Fruit fly (Drosophila melanogaster) whole organism, embryonic: Measurements from ENCODE around the gene Trax.

Experiments used
- Ada2b ChIP-seq: fragments of 200-800 bp; sonication (Bioruptor generic); IDR thresholded peaks from 2 replicates; pipeline ENCODE4 v1.3.6; 2022; ENCODE audit warnings: missing biosample characterization, missing genetic modification characterization
- Atf3 ChIP-seq: fragments of 200-800 bp; sonication (Bioruptor generic); optimal IDR thresholded peaks from 3 replicates; lab custom pipeline; 2016; ENCODE audit warnings: missing biosample characterization, missing genetic modification characterization
- CG11085 ChIP-seq: fragments of 200-800 bp; sonication (Bioruptor generic); IDR thresholded peaks from 2 replicates; pipeline ENCODE4 v1.3.6; 2022; ENCODE audit warnings: missing biosample characterization, missing genetic modification characterization
- CG11093 ChIP-seq: fragments of 200-800 bp; sonication (Bioruptor generic); IDR thresholded peaks from 3 replicates; pipeline ENCODE4 v1.3.6; 2022; ENCODE audit warnings: missing biosample characterization, missing genetic modification characterization
- CG11695 ChIP-seq: fragments of 200-800 bp; sonication (Bioruptor generic); IDR thresholded peaks from 3 replicates; pipeline ENCODE4 v1.3.6; 2022; ENCODE audit warnings: missing biosample characterization, missing genetic modification characterization
- CG12071 ChIP-seq: fragments of 200-800 bp; sonication (Bioruptor generic); optimal IDR thresholded peaks from 3 replicates; lab custom pipeline; 2018; ENCODE audit warnings: missing biosample characterization, mild to moderate bottlenecking, missing genetic modification characterization
- CG12104 ChIP-seq: fragments of 200-800 bp; sonication (Bioruptor generic); optimal IDR thresholded peaks from 3 replicates; lab custom pipeline; 2016; ENCODE audit warnings: missing biosample characterization, missing genetic modification characterization
- CG14965 ChIP-seq: fragments of 200-800 bp; sonication (Bioruptor generic); optimal IDR thresholded peaks from 2 replicates; lab custom pipeline; 2016; ENCODE audit warnings: missing biosample characterization, missing genetic modification characterization, borderline replicate concordance
- CG1529 ChIP-seq: fragments of 200-800 bp; sonication (Bioruptor generic); optimal IDR thresholded peaks from 3 replicates; lab custom pipeline; 2018; ENCODE audit warnings: missing biosample characterization, missing genetic modification characterization
- CG15601 ChIP-seq: fragments of 200-800 bp; sonication (Bioruptor generic); optimal IDR thresholded peaks from 3 replicates; lab custom pipeline; 2019; ENCODE audit warnings: missing biosample characterization, mild to moderate bottlenecking, missing genetic modification characterization, moderate library complexity
- CG2199 ChIP-seq: fragments of 200-800 bp; sonication (Bioruptor generic); IDR thresholded peaks from 3 replicates; pipeline ENCODE4 v1.3.6; 2022; ENCODE audit warnings: missing biosample characterization, missing genetic modification characterization
- CG31388 ChIP-seq: fragments of 200-800 bp; sonication (Bioruptor generic); optimal IDR thresholded peaks from 2 replicates; lab custom pipeline; 2016; ENCODE audit warnings: missing biosample characterization, missing genetic modification characterization
- CG3281 ChIP-seq: fragments of 200-800 bp; sonication (Bioruptor generic); optimal IDR thresholded peaks from 3 replicates; lab custom pipeline; 2017; ENCODE audit warnings: missing biosample characterization, mild to moderate bottlenecking, missing genetic modification characterization
- CG43689 ChIP-seq: fragments of 200-800 bp; sonication (Bioruptor generic); IDR thresholded peaks from 2 replicates; pipeline ENCODE4 v1.3.6; 2022; ENCODE audit warnings: missing biosample characterization, missing genetic modification characterization
- CG4707 ChIP-seq: fragments of 200-800 bp; sonication (Bioruptor generic); optimal IDR thresholded peaks from 2 replicates; lab custom pipeline; 2018; ENCODE audit warnings: missing biosample characterization, mild to moderate bottlenecking, missing genetic modification characterization, moderate library complexity
- CG6813 ChIP-seq: fragments of 200-800 bp; sonication (Bioruptor generic); optimal IDR thresholded peaks from 2 replicates; lab custom pipeline; 2017; ENCODE audit warnings: missing biosample characterization, missing genetic modification characterization, mild to moderate bottlenecking, moderate library complexity, missing genetic modification reagents
- CG7372 ChIP-seq: fragments of 200-800 bp; sonication (Bioruptor generic); IDR thresholded peaks from 2 replicates; pipeline ENCODE4 v1.3.6; 2022; ENCODE audit warnings: missing biosample characterization, missing genetic modification characterization
- CG9817 ChIP-seq: fragments of 200-800 bp; sonication (Bioruptor generic); optimal IDR thresholded peaks from 2 replicates; lab custom pipeline; 2018; ENCODE audit warnings: missing biosample characterization, mild to moderate bottlenecking, missing genetic modification characterization, moderate library complexity
- CkIIα-i1 ChIP-seq: fragments of 200-800 bp; sonication (Bioruptor generic); IDR thresholded peaks from 2 replicates; pipeline ENCODE4 v1.3.6; 2022; ENCODE audit warnings: missing biosample characterization, missing genetic modification characterization
- Dbx ChIP-seq: fragments of 200-800 bp; sonication (Bioruptor generic); IDR thresholded peaks from 3 replicates; pipeline ENCODE4 v1.3.6; 2022; ENCODE audit warnings: missing biosample characterization, missing genetic modification characterization
- Elba2 ChIP-seq: fragments of 200-800 bp; sonication (Bioruptor generic); optimal IDR thresholded peaks from 3 replicates; lab custom pipeline; 2016; ENCODE audit warnings: missing biosample characterization, missing genetic modification characterization
- H15 ChIP-seq: fragments of 200-800 bp; sonication (Bioruptor generic); IDR thresholded peaks from 3 replicates; pipeline ENCODE4 v1.3.6; 2022; ENCODE audit warnings: missing biosample characterization, missing genetic modification characterization
- Hand ChIP-seq: fragments of 200-800 bp; sonication (Bioruptor generic); optimal IDR thresholded peaks from 2 replicates; lab custom pipeline; 2017; ENCODE audit warnings: mild to moderate bottlenecking, missing biosample characterization, missing genetic modification reagents, missing genetic modification characterization
- HmgZ ChIP-seq: fragments of 200-800 bp; sonication (Bioruptor generic); optimal IDR thresholded peaks from 2 replicates; lab custom pipeline; 2018; ENCODE audit warnings: missing biosample characterization, mild to moderate bottlenecking, missing genetic modification characterization
- MESR4 ChIP-seq: fragments of 200-800 bp; sonication (Bioruptor generic); optimal IDR thresholded peaks from 2 replicates; lab custom pipeline; 2018; ENCODE audit warnings: missing biosample characterization, mild to moderate bottlenecking, missing genetic modification characterization, moderate library complexity
- MTF-1 ChIP-seq: fragments of 200-800 bp; sonication (Bioruptor generic); optimal IDR thresholded peaks from 2 replicates; lab custom pipeline; 2018; ENCODE audit warnings: missing biosample characterization, mild to moderate bottlenecking, missing genetic modification characterization, borderline replicate concordance
- Neu2 ChIP-seq: fragments of 200-800 bp; sonication (Bioruptor generic); optimal IDR thresholded peaks from 3 replicates; lab custom pipeline; 2016; ENCODE audit warnings: missing biosample characterization, missing genetic modification characterization, borderline replicate concordance
- PHDP ChIP-seq: fragments of 200-800 bp; sonication (Bioruptor generic); optimal IDR thresholded peaks from 3 replicates; lab custom pipeline; 2018; ENCODE audit warnings: missing biosample characterization, mild to moderate bottlenecking, missing genetic modification characterization, moderate library complexity
- Ravus ChIP-seq: fragments of 200-800 bp; sonication (Bioruptor generic); IDR thresholded peaks from 2 replicates; pipeline ENCODE4 v1.3.6; 2022; ENCODE audit warnings: missing biosample characterization, missing genetic modification characterization
- Six4 ChIP-seq: fragments of 200-800 bp; sonication (Bioruptor generic); optimal IDR thresholded peaks from 2 replicates; lab custom pipeline; 2016; ENCODE audit warnings: missing biosample characterization, missing genetic modification characterization
- cad ChIP-seq: fragments of >200 bp; optimal IDR thresholded peaks from 2 replicates; lab custom pipeline; 2017; ENCODE audit warnings: missing biosample characterization, missing genetic modification characterization
- dmrt11E ChIP-seq: fragments of 200-800 bp; sonication (Bioruptor generic); optimal IDR thresholded peaks from 3 replicates; lab custom pipeline; 2018; ENCODE audit warnings: missing biosample characterization, mild to moderate bottlenecking, missing genetic modification characterization, moderate library complexity
- esg ChIP-seq: fragments of 200-800 bp; sonication (Bioruptor generic); conservative IDR thresholded peaks from 2 replicates; pipeline ENCODE4 v1.3.6; 2022; ENCODE audit warnings: missing biosample characterization, missing genetic modification characterization
- gsb ChIP-seq: fragments of 200-800 bp; sonication (Bioruptor generic); IDR thresholded peaks from 2 replicates; pipeline ENCODE4 v1.3.6; 2022; ENCODE audit warnings: missing biosample characterization, missing genetic modification characterization
- h ChIP-seq: fragments of >200 bp; optimal IDR thresholded peaks from 2 replicates; lab custom pipeline; 2017
- ham ChIP-seq: fragments of 200-800 bp; sonication (Bioruptor generic); IDR thresholded peaks from 2 replicates; pipeline ENCODE4 v1.3.6; 2022; ENCODE audit warnings: missing biosample characterization, missing genetic modification characterization
- hth ChIP-seq: fragments of >200 bp; optimal IDR thresholded peaks from 2 replicates; lab custom pipeline; 2017; ENCODE audit warnings: inconsistent platforms
- jing ChIP-seq: fragments of 200-800 bp; sonication (Bioruptor generic); optimal IDR thresholded peaks from 2 replicates; lab custom pipeline; 2018; ENCODE audit warnings: missing biosample characterization, mild to moderate bottlenecking, missing genetic modification characterization
- jumu ChIP-seq: fragments of 200-800 bp; sonication (Bioruptor generic); optimal IDR thresholded peaks from 3 replicates; lab custom pipeline; 2016; ENCODE audit warnings: missing biosample characterization, missing genetic modification characterization
- ken ChIP-seq: fragments of 200-800 bp; sonication (Bioruptor generic); IDR thresholded peaks from 3 replicates; pipeline ENCODE4 v1.3.6; 2022; ENCODE audit warnings: missing biosample characterization, missing genetic modification characterization
- knrl ChIP-seq: fragments of 200-800 bp; sonication (Bioruptor generic); IDR thresholded peaks from 3 replicates; pipeline ENCODE4 v1.3.6; 2022; ENCODE audit warnings: missing biosample characterization, missing genetic modification characterization; ENCODE audit not compliant: partially characterized antibody
- lab ChIP-seq: fragments of 200-800 bp; sonication (Bioruptor generic); optimal IDR thresholded peaks from 3 replicates; lab custom pipeline; 2017; ENCODE audit warnings: missing biosample characterization, missing genetic modification characterization, mild to moderate bottlenecking, moderate library complexity, missing genetic modification reagents
- mirr ChIP-seq: fragments of 200-800 bp; sonication (Bioruptor generic); optimal IDR thresholded peaks from 3 replicates; lab custom pipeline; 2018; ENCODE audit warnings: missing biosample characterization, mild to moderate bottlenecking, missing genetic modification characterization
- otp ChIP-seq: fragments of 200-800 bp; sonication (Bioruptor generic); IDR thresholded peaks from 3 replicates; pipeline ENCODE4, ENCODE4 v1.3.6; 2022; ENCODE audit warnings: missing biosample characterization, missing genetic modification characterization
- p53 ChIP-seq: fragments of 200-800 bp; sonication (Bioruptor generic); optimal IDR thresholded peaks from 2 replicates; lab custom pipeline; 2016; ENCODE audit warnings: missing biosample characterization, missing genetic modification characterization
- peb ChIP-seq: fragments of 200-800 bp; sonication (Bioruptor generic); IDR thresholded peaks from 2 replicates; pipeline ENCODE4 v1.3.6; 2022; ENCODE audit warnings: missing biosample characterization, missing genetic modification characterization
- pfk ChIP-seq: fragments of 200-800 bp; sonication (Bioruptor generic); optimal IDR thresholded peaks from 2 replicates; lab custom pipeline; 2018; ENCODE audit warnings: missing biosample characterization, mild to moderate bottlenecking, missing genetic modification characterization, moderate library complexity
- pzg ChIP-seq: fragments of 200-800 bp; sonication (Bioruptor generic); optimal IDR thresholded peaks from 3 replicates; lab custom pipeline; 2018; ENCODE audit warnings: missing biosample characterization, mild to moderate bottlenecking, missing genetic modification characterization, moderate library complexity
- scrt ChIP-seq: fragments of 200-800 bp; sonication (Bioruptor generic); optimal IDR thresholded peaks from 2 replicates; lab custom pipeline; 2018; ENCODE audit warnings: missing biosample characterization, mild to moderate bottlenecking, missing genetic modification characterization, moderate library complexity
- ttk ChIP-seq: fragments of 200-800 bp; sonication (Bioruptor generic); IDR thresholded peaks from 2 replicates; pipeline ENCODE4 v2.1.2; 2022; ENCODE audit warnings: missing biosample characterization, missing genetic modification characterization
- tup ChIP-seq: fragments of 200-800 bp; sonication (Bioruptor generic); optimal IDR thresholded peaks from 2 replicates; lab custom pipeline; 2016; ENCODE audit warnings: missing biosample characterization, mild to moderate bottlenecking, missing genetic modification characterization, moderate library complexity
- unc-4 ChIP-seq: fragments of 200-800 bp; sonication (Bioruptor generic); IDR thresholded peaks from 2 replicates; pipeline ENCODE4 v1.3.6; 2022; ENCODE audit warnings: missing biosample characterization, missing genetic modification characterization; ENCODE audit not compliant: partially characterized antibody
- vvl ChIP-seq: fragments of 200-800 bp; sonication (Bioruptor generic); IDR thresholded peaks from 2 replicates; pipeline ENCODE4 v1.3.6; 2022; ENCODE audit warnings: missing biosample characterization, missing genetic modification characterization

The Trax gene

DNA sequence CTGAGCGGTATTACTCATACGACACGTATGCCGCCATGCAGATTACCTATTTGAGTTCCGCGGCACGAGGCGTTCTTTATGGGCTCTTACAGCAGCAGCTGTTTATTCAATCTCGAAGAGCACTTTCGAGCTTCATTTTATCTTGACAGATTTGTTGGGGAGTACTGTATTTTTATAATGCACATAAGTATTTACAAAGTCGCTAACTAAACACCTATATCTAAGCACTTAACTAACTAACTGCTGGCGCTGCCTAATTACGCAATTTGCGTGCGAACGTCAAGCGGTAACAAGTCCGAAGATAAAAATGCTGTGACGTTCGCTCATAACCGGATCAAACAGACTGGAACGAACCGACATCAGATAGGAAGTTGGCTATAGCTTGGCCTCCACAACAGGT is 41.2 kb downstream of the Trax start (continued):
- TF ChIP-seq jumu (GFP tag; lab: Kevin White, UChicago), result no peak
- no peak for TF ChIP-seq Hand (GFP tag; lab: Kevin White, UChicago)
- no peak for TF ChIP-seq gsb (GFP tag; lab: Robert Waterston, UW)
- no peak for TF ChIP-seq CG9817
- no peak for TF ChIP-seq ttk (GFP tag; lab: Robert Waterston, UW)
- no peak for TF ChIP-seq pzg
- TF ChIP-seq h (lab: Kevin White, UChicago), result no peak
- 0 out of 2 replicates have a peak, but pooled peaks have one; percentile 28 for TF ChIP-seq Ada2b
- TF ChIP-seq pfk, result no peak
- TF ChIP-seq scrt, result peak; percentile 7
- TF ChIP-seq CG11085 (GFP tag; lab: Robert Waterston, UW), result no peak
- no peak for TF ChIP-seq CG31388 (GFP tag; lab: Kevin White, UChicago)
- TF ChIP-seq tup, result no peak
- peak; percentile 3 for TF ChIP-seq MTF-1 (GFP tag; lab: Kevin White, UChicago)
- TF ChIP-seq Elba2, result no peak
- no peak for TF ChIP-seq MESR4
- no peak for TF ChIP-seq CG4707 (GFP tag; lab: Kevin White, UChicago)
- TF ChIP-seq cad (GFP tag; lab: Kevin White, UChicago), result no peak
- TF ChIP-seq CkIIα-i1, result no peak
- no peak for TF ChIP-seq PHDP (tag; lab: Kevin White, UChicago)
- no peak for TF ChIP-seq Ravus (GFP tag; lab: Robert Waterston, UW)
- no peak for TF ChIP-seq vvl (GFP tag; lab: Robert Waterston, UW)
- TF ChIP-seq unc-4 (GFP tag; lab: Robert Waterston, UW), result no peak
- no peak for TF ChIP-seq HmgZ (tag; lab: Kevin White, UChicago)
- TF ChIP-seq CG14965 (GFP tag; lab: Kevin White, UChicago), result no peak
- no peak for TF ChIP-seq otp (GFP tag; lab: Robert Waterston, UW)
- TF ChIP-seq Atf3 (GFP tag; lab: Kevin White, UChicago), result no peak
- no peak for TF ChIP-seq H15 (GFP tag; lab: Robert Waterston, UW)
- no peak for TF ChIP-seq CG15601
- TF ChIP-seq CG7372 (GFP tag; lab: Robert Waterston, UW), result 0 out of 2 replicates have a peak, but pooled peaks have one; percentile 37
- TF ChIP-seq jing (GFP tag; lab: Kevin White, UChicago), result no peak
- no peak for TF ChIP-seq CG43689
- no peak for TF ChIP-seq CG11695 (GFP tag; lab: Robert Waterston, UW)
- TF ChIP-seq lab (GFP tag; lab: Kevin White, UChicago), result peak; percentile 67
- TF ChIP-seq CG11093 (GFP tag; lab: Robert Waterston, UW), result no peak
- TF ChIP-seq dmrt11E, result no peak
- no peak for TF ChIP-seq CG1529 (GFP tag; lab: Kevin White, UChicago)
- no peak for TF ChIP-seq CG2199 (GFP tag; lab: Robert Waterston, UW)
- TF ChIP-seq hth (lab: Kevin White, UChicago), result no peak
- no peak for TF ChIP-seq knrl
- no peak for TF ChIP-seq p53 (GFP tag; lab: Kevin White, UChicago)
- peak; percentile 26 for TF ChIP-seq CG12071
- no peak for TF ChIP-seq Neu2 (GFP tag; lab: Kevin White, UChicago)
- TF ChIP-seq mirr (GFP tag; lab: Kevin White, UChicago), result no peak
- peak; percentile 47 for TF ChIP-seq CG6813
- TF ChIP-seq Dbx (GFP tag; lab: Robert Waterston, UW), result no peak
- TF ChIP-seq ken (GFP tag; lab: Robert Waterston, UW), result no peak
- TF ChIP-seq esg, result no peak
- no peak for TF ChIP-seq peb
- no peak for TF ChIP-seq CG3281 (GFP tag; lab: Kevin White, UChicago)
- TF ChIP-seq Six4 (GFP tag; lab: Kevin White, UChicago), result no peak
- no peak for TF ChIP-seq CG12104
- TF ChIP-seq ham (GFP tag; lab: Robert Waterston, UW), result no peak
